Worm (Caenorhabditis elegans) whole organism, L2 larva: Measurements from ENCODE around the gene pqn-57.

Experiments used
- C34F6.9 ChIP-seq: fragments of 150-350 bp; optimal IDR thresholded peaks from 2 replicates; lab custom pipeline; 2014; ENCODE audit warnings: missing biosample characterization, missing genetic modification characterization
- F13H6.1 ChIP-seq: sonication (generic microtip); optimal IDR thresholded peaks from 2 replicates; lab custom pipeline; 2016; ENCODE audit warnings: missing genetic modification characterization, missing compliant biosample characterization
- R02D3.7 ChIP-seq: fragments of 150-350 bp; optimal IDR thresholded peaks from 2 replicates; lab custom pipeline; 2014; ENCODE audit warnings: missing biosample characterization, missing genetic modification characterization
- Y55F3AM.14 ChIP-seq: fragments of 200-800 bp; sonication (Bioruptor generic); optimal IDR thresholded peaks from 2 replicates; lab custom pipeline; 2018; ENCODE audit warnings: mild to moderate bottlenecking, missing genetic modification characterization, missing compliant biosample characterization
- aly-2 ChIP-seq: fragments of 150-350 bp; optimal IDR thresholded peaks from 2 replicates; lab custom pipeline; 2014; ENCODE audit warnings: missing biosample characterization, missing genetic modification characterization
- blmp-1 ChIP-seq: sonication (generic microtip); optimal IDR thresholded peaks from 2 replicates; lab custom pipeline; 2017; ENCODE audit warnings: missing genetic modification characterization, mild to moderate bottlenecking, missing compliant biosample characterization, antibody characterized with exemption, moderate library complexity; ENCODE audit not compliant: insufficient read depth
- ceh-82 ChIP-seq: fragments of 150-350 bp; optimal IDR thresholded peaks from 2 replicates; lab custom pipeline; 2014; ENCODE audit warnings: missing biosample characterization, missing genetic modification characterization
- crh-2 ChIP-seq: sonication (generic microtip); optimal IDR thresholded peaks from 2 replicates; lab custom pipeline; 2017; ENCODE audit warnings: missing biosample characterization, missing genetic modification characterization
- elt-3 ChIP-seq: sonication (generic microtip); optimal IDR thresholded peaks from 2 replicates; lab custom pipeline; 2017; ENCODE audit warnings: missing biosample characterization, missing genetic modification characterization
- fos-1 ChIP-seq: fragments of 150-350 bp; optimal IDR thresholded peaks from 2 replicates; lab custom pipeline; 2014; ENCODE audit warnings: missing biosample characterization, missing genetic modification characterization
- gmeb-1 ChIP-seq: fragments of 150-350 bp; optimal IDR thresholded peaks from 2 replicates; lab custom pipeline; 2014; ENCODE audit warnings: missing biosample characterization, missing genetic modification characterization
- lin-11 ChIP-seq: fragments of 150-350 bp; sonication (generic microtip); optimal IDR thresholded peaks from 2 replicates; lab custom pipeline; 2014; ENCODE audit warnings: missing biosample characterization, missing genetic modification characterization, inconsistent platforms, mixed read lengths
- lin-13 ChIP-seq: fragments of 150-350 bp; optimal IDR thresholded peaks from 2 replicates; lab custom pipeline; 2014; ENCODE audit warnings: missing biosample characterization, missing genetic modification reagents, missing genetic modification characterization
- lin-39 ChIP-seq: fragments of 150-350 bp; optimal IDR thresholded peaks from 2 replicates; lab custom pipeline; 2014; ENCODE audit warnings: missing biosample characterization, missing genetic modification reagents, missing genetic modification characterization
- lsy-2 ChIP-seq, 2 experiments: fragments of 150-350 bp in 1 of 2; sonication (generic microtip) in 1 of 2; optimal IDR thresholded peaks; 2 replicates each; lab custom pipeline; 2014 to 2017; ENCODE audit warnings: missing biosample characterization in 2 of 2, missing genetic modification characterization in 2 of 2
- mab-5 ChIP-seq: fragments of 150-350 bp; optimal IDR thresholded peaks from 2 replicates; lab custom pipeline; 2014; ENCODE audit warnings: missing biosample characterization, missing genetic modification characterization
- mbf-1 ChIP-seq: sonication (generic microtip); optimal IDR thresholded peaks from 2 replicates; lab custom pipeline; 2017; ENCODE audit warnings: missing biosample characterization, missing genetic modification characterization
- mdl-1 ChIP-seq, 2 experiments: fragments of 150-350 bp in 1 of 2; sonication (generic microtip) in 1 of 2; optimal IDR thresholded peaks; 2 replicates each; lab custom pipeline; 2017; ENCODE audit warnings: missing biosample characterization in 2 of 2, missing genetic modification characterization in 2 of 2
- nhr-10 ChIP-seq: sonication (generic microtip); optimal IDR thresholded peaks from 2 replicates; lab custom pipeline; 2017; ENCODE audit warnings: missing biosample characterization, missing genetic modification characterization
- nhr-11 ChIP-seq: fragments of 150-350 bp; optimal IDR thresholded peaks from 2 replicates; lab custom pipeline; 2014; ENCODE audit warnings: missing biosample characterization, missing genetic modification characterization
- nhr-12 ChIP-seq: fragments of 150-350 bp; optimal IDR thresholded peaks from 2 replicates; lab custom pipeline; 2014; ENCODE audit warnings: missing biosample characterization, missing genetic modification characterization
- nhr-129 ChIP-seq: fragments of 150-350 bp; optimal IDR thresholded peaks from 2 replicates; lab custom pipeline; 2014; ENCODE audit warnings: missing biosample characterization, missing genetic modification characterization
- nhr-21 ChIP-seq: fragments of 150-350 bp; optimal IDR thresholded peaks from 2 replicates; lab custom pipeline; 2014; ENCODE audit warnings: missing biosample characterization, missing genetic modification characterization
- nhr-237 ChIP-seq: fragments of 150-350 bp; optimal IDR thresholded peaks from 2 replicates; lab custom pipeline; 2014; ENCODE audit warnings: missing biosample characterization, missing genetic modification characterization
- nhr-25 ChIP-seq: fragments of 150-350 bp; sonication (generic microtip); optimal IDR thresholded peaks from 3 replicates; lab custom pipeline; 2014; ENCODE audit warnings: missing biosample characterization, missing genetic modification characterization
- peb-1 ChIP-seq: fragments of 150-350 bp; optimal IDR thresholded peaks from 2 replicates; lab custom pipeline; 2014; ENCODE audit warnings: missing biosample characterization, missing genetic modification characterization
- sem-4 ChIP-seq: fragments of 150-350 bp; optimal IDR thresholded peaks from 2 replicates; lab custom pipeline; 2014; ENCODE audit warnings: missing biosample characterization, missing genetic modification reagents, missing genetic modification characterization
- skn-1 ChIP-seq: sonication (generic microtip); optimal IDR thresholded peaks from 2 replicates; lab custom pipeline; 2017; ENCODE audit warnings: missing biosample characterization, missing genetic modification characterization
- sma-3 ChIP-seq: sonication (generic microtip); optimal IDR thresholded peaks from 2 replicates; lab custom pipeline; 2016; ENCODE audit warnings: missing genetic modification reagents, missing genetic modification characterization, missing compliant biosample characterization
- sma-9 ChIP-seq, 2 experiments: fragments of 150-350 bp in 1 of 2; sonication (generic microtip) in 1 of 2; optimal IDR thresholded peaks; 2 replicates each; lab custom pipeline; 2014 to 2016; ENCODE audit warnings: missing genetic modification characterization in 2 of 2, mild to moderate bottlenecking in 1 of 2, missing biosample characterization in 1 of 2, missing compliant biosample characterization in 1 of 2, missing genetic modification reagents in 1 of 2, moderate library complexity in 1 of 2
- snpc-4 ChIP-seq: fragments of 150-350 bp; optimal IDR thresholded peaks from 2 replicates; lab custom pipeline; 2014; ENCODE audit warnings: missing biosample characterization, missing genetic modification characterization
- unc-39 ChIP-seq: fragments of 150-350 bp; optimal IDR thresholded peaks from 2 replicates; lab custom pipeline; 2014; ENCODE audit warnings: missing biosample characterization, missing genetic modification characterization
- unc-55 ChIP-seq: fragments of 150-350 bp; sonication (generic microtip); optimal IDR thresholded peaks from 3 replicates; lab custom pipeline; 2014; ENCODE audit warnings: missing biosample characterization, missing genetic modification reagents, missing genetic modification characterization
- ztf-1 ChIP-seq: fragments of 200-800 bp; sonication (Bioruptor generic); conservative IDR thresholded peaks from 2 replicates; pipeline ENCODE4 v1.3.6; 2022; ENCODE audit warnings: missing genetic modification characterization, missing compliant biosample characterization
- ztf-11 ChIP-seq: sonication (generic microtip); optimal IDR thresholded peaks from 2 replicates; lab custom pipeline; 2017; ENCODE audit warnings: missing biosample characterization, missing genetic modification characterization
- ztf-4 ChIP-seq: fragments of 150-350 bp; optimal IDR thresholded peaks from 2 replicates; lab custom pipeline; 2014; ENCODE audit warnings: missing biosample characterization, missing genetic modification characterization

Gene pqn-57

ce11 chrX:8294586-8294985 is 26.2 kb downstream of the pqn-57 start, which contains the start of gene R09F10.3:
Gene R09F10.3, plus strand, starts transcription at chrX:8294625.
- TF ChIP-seq lsy-2 (tag; optimal IDR thresholded peaks at IDR 0.05; lab: Kevin White, UChicago) (no peak), mbf-1 (no peak), sem-4 (tag; lab: Kevin White, UChicago) (no peak), nhr-21 (tag; lab: Kevin White, UChicago) (no peak), gmeb-1 (tag; lab: Kevin White, UChicago) (no peak), snpc-4 (no peak), blmp-1 (tag; lab: Kevin White, UChicago) (no peak), ztf-4 (tag; lab: Kevin White, UChicago) (no peak), nhr-10 (no peak), aly-2 (tag; lab: Kevin White, UChicago) (no peak), R02D3.7 (no peak), Y55F3AM.14 (GFP tag; lab: Kevin White, UChicago) (no peak), mdl-1 (tag; optimal IDR thresholded peaks at IDR 0.05; lab: Kevin White, UChicago) (no peak), ztf-11 (tag; lab: Kevin White, UChicago) (no peak), nhr-11 (tag; lab: Kevin White, UChicago) (no peak), mab-5 (tag; lab: Kevin White, UChicago) (no peak), lin-39 (tag; lab: Kevin White, UChicago) (no peak)

DNA sequence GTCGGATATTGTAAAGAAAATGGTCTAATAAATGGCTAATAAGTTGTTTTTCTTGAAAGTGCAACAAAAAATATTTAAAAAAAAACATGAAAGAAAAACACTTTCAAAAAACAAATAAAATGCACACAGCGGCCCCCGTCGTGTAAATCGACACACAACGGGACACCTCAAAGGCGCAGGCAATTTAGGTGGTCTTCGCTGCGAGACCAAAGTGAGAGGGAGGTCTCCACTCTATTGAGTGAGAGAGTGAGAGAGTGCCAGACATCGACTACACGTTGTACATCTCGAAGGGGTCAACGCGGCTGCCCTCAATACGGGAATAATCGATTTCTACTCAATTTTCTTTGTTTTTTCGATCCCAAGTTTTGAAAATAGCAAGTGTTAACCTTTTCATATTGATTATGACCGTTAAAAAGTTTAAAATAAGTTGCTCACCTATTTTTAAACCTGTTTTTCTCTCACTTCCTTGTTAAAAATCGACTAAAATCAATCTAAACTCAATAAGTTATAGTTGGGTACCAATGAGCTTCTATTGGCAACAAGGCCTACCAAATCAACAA is 34.0 kb downstream of the pqn-57 start, which contains the start of gene sec-16A.2:
TSS of gene sec-16A.2 (plus strand) at position 510 of the 560 bp plus-strand sequence.
- TF ChIP-seq nhr-129 (tag; lab: Kevin White, UChicago) (peak; percentile 81), nhr-10 (no peak), sem-4 (tag; lab: Kevin White, UChicago) (peak; percentile 58), nhr-12 (tag; lab: Kevin White, UChicago) (no peak), ztf-11 (tag; lab: Kevin White, UChicago) (no peak), crh-2 (peak; percentile 84), Y55F3AM.14 (GFP tag; lab: Kevin White, UChicago) (no peak), C34F6.9 (peak; percentile 66), ceh-82 (no peak), nhr-25 (tag; lab: Kevin White, UChicago) (no peak), F13H6.1 (tag; lab: Kevin White, UChicago) (peak; percentile 67), nhr-11 (tag; lab: Kevin White, UChicago) (no peak), unc-39 (no peak), sma-9 (GFP tag; optimal IDR thresholded peaks at IDR 0.05; lab: Kevin White, UChicago) (peak; percentile 60), sma-9 (tag; optimal IDR thresholded peaks at IDR 0.05; lab: Kevin White, UChicago) (no peak), aly-2 (tag; lab: Kevin White, UChicago) (no peak), fos-1 (tag; lab: Kevin White, UChicago) (peak; percentile 58), gmeb-1 (tag; lab: Kevin White, UChicago) (peak; percentile 3), mab-5 (tag; lab: Kevin White, UChicago) (peak; percentile 32), skn-1 (tag; lab: Kevin White, UChicago) (no peak), unc-55 (GFP tag; lab: Kevin White, UChicago) (peak; percentile 82), snpc-4 (peak; percentile 31), lin-11 (tag; lab: Kevin White, UChicago) (peak; percentile 28), ztf-1 (GFP tag; lab: Robert Waterston, UW) (no peak), peb-1 (tag; lab: Kevin White, UChicago) (no peak), lin-13 (GFP tag; lab: Kevin White, UChicago) (peak; percentile 50), lin-39 (tag; lab: Kevin White, UChicago) (no peak), mdl-1 (tag; optimal IDR thresholded peaks at IDR 0.05; lab: Kevin White, UChicago) (no peak), nhr-21 (tag; lab: Kevin White, UChicago) (peak; percentile 27), lsy-2 (tag; optimal IDR thresholded peaks at IDR 0.05; lab: Kevin White, UChicago) (peak in 1 of 2 experiments; percentile 79), nhr-237 (tag; lab: Kevin White, UChicago) (no peak), elt-3 (no peak), mbf-1 (no peak), sma-3 (GFP tag; lab: Kevin White, UChicago) (peak; percentile 33)

- no peak for TF ChIP-seq R02D3.7
- no peak for TF ChIP-seq mdl-1 (tag; optimal IDR thresholded peaks at IDR 0.05; lab: Kevin White, UChicago)
- peak; percentile 50 for TF ChIP-seq unc-55 (GFP tag; lab: Kevin White, UChicago)
Measured at ce11 chrX:8286164-8286563, 34.6 kb downstream of the pqn-57 start.
